Worm (Caenorhabditis elegans) whole organism, midembryonic: ENCODE results near the gene oma-2.

Experiments used
- cog-1 ChIP-seq: sonication (generic microtip); optimal IDR thresholded peaks from 2 replicates; lab custom pipeline; 2016; ENCODE audit warnings: missing genetic modification characterization, missing compliant biosample characterization
- klf-2 ChIP-seq: fragments of 200-800 bp; sonication (Bioruptor generic); conservative IDR thresholded peaks from 2 replicates; pipeline ENCODE4 v1.3.6; 2022; ENCODE audit warnings: missing genetic modification reagents, missing genetic modification characterization, missing compliant biosample characterization
- med-1 ChIP-seq: sonication (generic microtip); optimal IDR thresholded peaks from 2 replicates; lab custom pipeline; 2017; ENCODE audit warnings: missing genetic modification characterization, mild to moderate bottlenecking, missing compliant biosample characterization, antibody characterized with exemption, missing genetic modification reagents; ENCODE audit not compliant: insufficient read depth
- ztf-23 ChIP-seq: fragments of 200-800 bp; sonication (Bioruptor generic); IDR thresholded peaks from 2 replicates; pipeline ENCODE4 v1.3.6; 2022; ENCODE audit warnings: missing genetic modification reagents, missing genetic modification characterization, missing compliant biosample characterization

DNA sequence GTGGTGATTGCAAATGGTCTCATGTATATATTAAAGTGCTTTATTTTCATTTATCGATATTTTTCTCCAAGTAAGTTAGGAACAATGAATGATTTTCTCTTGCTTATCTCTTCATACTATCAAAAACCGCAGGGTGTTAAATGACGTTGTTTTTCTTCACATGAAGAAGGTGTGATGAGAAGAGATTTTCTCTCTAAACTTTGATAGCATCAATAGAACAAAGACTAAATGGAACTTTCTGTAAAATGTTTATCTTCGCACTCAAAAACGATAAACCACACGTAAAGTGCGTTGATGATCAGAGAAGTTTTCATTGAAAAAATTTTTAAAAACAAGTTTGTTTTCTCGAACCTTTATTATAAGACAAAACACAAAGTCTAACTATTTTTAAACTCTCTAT lies 50.6 kb downstream of the oma-2 start:
- TF ChIP-seq cog-1 (no peak), med-1 (GFP tag; lab: Kevin White, UChicago) (no peak), klf-2 (GFP tag; lab: Robert Waterston, UW) (no peak), ztf-23 (GFP tag; lab: Robert Waterston, UW) (no peak)
